Fruit fly (Drosophila melanogaster) whole organism, pupa: ENCODE results near the gene Karl.
A peak's percentile ranks its signal among the peaks of the same experiment; 100 is the strongest.

Source experiments
- CG10348 ChIP-seq: fragments of 200-800 bp; sonication (Bioruptor generic); IDR thresholded peaks from 2 replicates; pipeline ENCODE4 v1.3.6; 2022; ENCODE audit warnings: missing biosample characterization, missing genetic modification characterization
- CG12605 ChIP-seq: fragments of 200-800 bp; sonication (Bioruptor generic); IDR thresholded peaks from 2 replicates; pipeline ENCODE4 v1.3.6; 2022; ENCODE audit warnings: missing biosample characterization, missing genetic modification characterization
- CG13204 ChIP-seq: fragments of 200-800 bp; sonication (Bioruptor generic); optimal IDR thresholded peaks from 2 replicates; lab custom pipeline; 2018; ENCODE audit warnings: missing biosample characterization, mild to moderate bottlenecking, missing genetic modification characterization, moderate library complexity
- CG14655 ChIP-seq: fragments of 200-800 bp; sonication (Bioruptor generic); optimal IDR thresholded peaks from 3 replicates; lab custom pipeline; 2017; ENCODE audit warnings: mild to moderate bottlenecking, missing biosample characterization, missing genetic modification reagents, missing genetic modification characterization
- CG15710 ChIP-seq: fragments of 200-800 bp; sonication (Bioruptor generic); optimal IDR thresholded peaks from 2 replicates; lab custom pipeline; 2018; ENCODE audit warnings: missing biosample characterization, mild to moderate bottlenecking, missing genetic modification characterization, moderate library complexity
- CG17806 ChIP-seq: fragments of 200-800 bp; sonication (Bioruptor generic); optimal IDR thresholded peaks from 2 replicates; lab custom pipeline; 2018; ENCODE audit warnings: missing biosample characterization, mild to moderate bottlenecking, missing genetic modification characterization, moderate library complexity
- CG32121 ChIP-seq: fragments of 200-800 bp; sonication (Bioruptor generic); IDR thresholded peaks from 2 replicates; pipeline ENCODE4 v1.3.6; 2022; ENCODE audit warnings: missing biosample characterization, missing genetic modification characterization
- CG34367 ChIP-seq: fragments of 200-800 bp; sonication (Bioruptor generic); optimal IDR thresholded peaks from 2 replicates; lab custom pipeline; 2018; ENCODE audit warnings: missing biosample characterization, mild to moderate bottlenecking, missing genetic modification characterization
- CG4496 ChIP-seq: fragments of 200-800 bp; sonication (Bioruptor generic); IDR thresholded peaks from 3 replicates; pipeline ENCODE4 v1.3.6; 2022; ENCODE audit warnings: missing biosample characterization, missing genetic modification characterization
- CG8159 ChIP-seq: fragments of 200-800 bp; sonication (Bioruptor generic); optimal IDR thresholded peaks from 3 replicates; lab custom pipeline; 2018; ENCODE audit warnings: missing biosample characterization, mild to moderate bottlenecking, missing genetic modification characterization, moderate library complexity
- CG8301 ChIP-seq: fragments of 200-800 bp; sonication (Bioruptor generic); optimal IDR thresholded peaks from 2 replicates; lab custom pipeline; 2018; ENCODE audit warnings: missing biosample characterization, mild to moderate bottlenecking, missing genetic modification characterization
- CG9948 ChIP-seq: fragments of 200-800 bp; sonication (Bioruptor generic); optimal IDR thresholded peaks from 2 replicates; lab custom pipeline; 2018; ENCODE audit warnings: missing biosample characterization, mild to moderate bottlenecking, missing genetic modification characterization, moderate library complexity
- D1 ChIP-seq: fragments of 200-800 bp; sonication (Bioruptor generic); optimal IDR thresholded peaks from 2 replicates; lab custom pipeline; 2018; ENCODE audit warnings: missing biosample characterization, mild to moderate bottlenecking, missing genetic modification characterization, moderate library complexity
- EcR ChIP-seq: fragments of 200-800 bp; sonication (Bioruptor generic); optimal IDR thresholded peaks from 3 replicates; lab custom pipeline; 2019; ENCODE audit warnings: missing biosample characterization, missing genetic modification characterization, mild to moderate bottlenecking, moderate library complexity, missing genetic modification reagents
- Ets98B ChIP-seq: fragments of 200-800 bp; sonication (Bioruptor generic); IDR thresholded peaks from 2 replicates; pipeline ENCODE4 v1.3.6; 2022; ENCODE audit warnings: missing biosample characterization, missing genetic modification characterization
- Pif1A ChIP-seq: fragments of 200-800 bp; sonication (Bioruptor generic); optimal IDR thresholded peaks from 3 replicates; lab custom pipeline; 2016; ENCODE audit warnings: missing biosample characterization, missing genetic modification characterization
- Pif1B ChIP-seq: fragments of 200-800 bp; sonication (Bioruptor generic); optimal IDR thresholded peaks from 3 replicates; lab custom pipeline; 2016; ENCODE audit warnings: missing biosample characterization, missing genetic modification characterization
- Snoo ChIP-seq: fragments of 200-800 bp; sonication (Bioruptor generic); optimal IDR thresholded peaks from 3 replicates; lab custom pipeline; 2017; ENCODE audit warnings: missing biosample characterization, mild to moderate bottlenecking, missing genetic modification characterization, inconsistent platforms
- fd96Ca ChIP-seq: fragments of 200-800 bp; sonication (Bioruptor generic); IDR thresholded peaks from 3 replicates; pipeline ENCODE4 v1.3.6; 2022; ENCODE audit warnings: missing biosample characterization, missing genetic modification characterization
- gl ChIP-seq: fragments of 200-800 bp; sonication (Bioruptor generic); optimal IDR thresholded peaks from 2 replicates; lab custom pipeline; 2018; ENCODE audit warnings: missing biosample characterization, mild to moderate bottlenecking, missing genetic modification characterization
- rn ChIP-seq: fragments of 200-800 bp; sonication (Bioruptor generic); IDR thresholded peaks from 2 replicates; pipeline ENCODE4 v1.3.6; 2022; ENCODE audit warnings: missing biosample characterization, missing genetic modification characterization

Karl gene

dm6 chrX:11817183-11817972 is 30.2 kb downstream of the Karl start:
- TF ChIP-seq CG10348 (GFP tag; lab: Robert Waterston, UW) (no peak), rn (no peak), CG34367 (no peak), CG8159 (tag; lab: Kevin White, UChicago) (no peak), CG9948 (tag; lab: Kevin White, UChicago) (no peak), EcR (GFP tag; lab: Kevin White, UChicago) (no peak), D1 (no peak), CG13204 (GFP tag; lab: Kevin White, UChicago) (peak; percentile 22), fd96Ca (GFP tag; lab: Robert Waterston, UW) (peak; percentile 48; the same call in 1 of the 3 replicates), Ets98B (peak; percentile 22; the same call in 1 of the 2 replicates), Snoo (tag; lab: Kevin White, UChicago) (no peak), CG32121 (no peak), Pif1A (no peak), CG8301 (no peak), CG4496 (GFP tag; lab: Robert Waterston, UW) (no peak; the same call in 2 of the 3 replicates), CG12605 (0 out of 2 replicates have a peak, but pooled peaks have one; percentile 6), CG15710 (no peak), gl (tag; lab: Kevin White, UChicago) (peak; percentile 19), CG17806 (no peak), Pif1B (GFP tag; lab: Kevin White, UChicago) (no peak)

dm6 chrX:11818047-11818766 is 31.0 kb downstream of the Karl start:
- peak; percentile 53 for TF ChIP-seq CG13204 (GFP tag; lab: Kevin White, UChicago)
- peak; percentile 97 for TF ChIP-seq CG32121
- peak; percentile 92 for TF ChIP-seq CG17806
- TF ChIP-seq CG10348 (GFP tag; lab: Robert Waterston, UW), result peak; percentile 82
- TF ChIP-seq fd96Ca (GFP tag; lab: Robert Waterston, UW), result peak; percentile 97
- peak; percentile 96 for TF ChIP-seq CG12605
- peak; percentile 91 for TF ChIP-seq CG9948 (tag; lab: Kevin White, UChicago)
- peak; percentile 91 for TF ChIP-seq rn
- TF ChIP-seq Snoo (tag; lab: Kevin White, UChicago), result peak; percentile 89
- TF ChIP-seq Pif1B (GFP tag; lab: Kevin White, UChicago), result peak; percentile 90
- peak; percentile 86 for TF ChIP-seq gl (tag; lab: Kevin White, UChicago)
- peak; percentile 34 for TF ChIP-seq D1
- TF ChIP-seq CG8301, result peak; percentile 96
- TF ChIP-seq Ets98B, result peak; percentile 98
- peak; percentile 82 for TF ChIP-seq CG15710
- TF ChIP-seq Pif1A, result peak; percentile 97
- peak; percentile 89 for TF ChIP-seq CG34367
- TF ChIP-seq CG4496 (GFP tag; lab: Robert Waterston, UW), result peak; percentile 98
- no peak for TF ChIP-seq EcR (GFP tag; lab: Kevin White, UChicago)
- peak; percentile 87 for TF ChIP-seq CG8159 (tag; lab: Kevin White, UChicago)
- TF ChIP-seq CG14655, result peak; percentile 96

dm6 chrX:11818767-11819089 is 31.5 kb downstream of the Karl start:
- no peak for TF ChIP-seq gl (tag; lab: Kevin White, UChicago)
- no peak for TF ChIP-seq rn
- TF ChIP-seq D1, result no peak
- no peak for TF ChIP-seq CG10348 (GFP tag; lab: Robert Waterston, UW)

dm6 chrX:11819241-11819862 is 32.2 kb downstream of the Karl start:
- TF ChIP-seq Snoo (tag; lab: Kevin White, UChicago) (no peak), CG4496 (GFP tag; lab: Robert Waterston, UW) (peak; percentile 56; the same call in 2 of the 3 replicates), CG34367 (no peak), CG10348 (GFP tag; lab: Robert Waterston, UW) (no peak), CG12605 (no peak), CG17806 (no peak), CG9948 (tag; lab: Kevin White, UChicago) (no peak), CG32121 (no peak; the same call in 1 of the 2 replicates), D1 (no peak), CG8159 (tag; lab: Kevin White, UChicago) (peak; percentile 2), Ets98B (no peak), CG8301 (peak; percentile 1), EcR (GFP tag; lab: Kevin White, UChicago) (peak; percentile 90), gl (tag; lab: Kevin White, UChicago) (no peak), CG14655 (peak; percentile 43), Pif1B (GFP tag; lab: Kevin White, UChicago) (no peak), rn (no peak), Pif1A (no peak), fd96Ca (GFP tag; lab: Robert Waterston, UW) (no peak)
- TF ChIP-seq, all 21 proteins: peak for 5

dm6 chrX:11820284-11821075 is 33.3 kb downstream of the Karl start:
- TF ChIP-seq gl (tag; lab: Kevin White, UChicago), result no peak
- peak; percentile 17 for TF ChIP-seq CG34367
- no peak for TF ChIP-seq D1
- peak; percentile 43 for TF ChIP-seq CG15710
- peak; percentile 4 for TF ChIP-seq Snoo (tag; lab: Kevin White, UChicago)
- TF ChIP-seq Pif1A, result peak; percentile 52
- TF ChIP-seq Ets98B, result peak; percentile 61; the same call in 1 of the 2 replicates
- peak; percentile 30 for TF ChIP-seq CG8159 (tag; lab: Kevin White, UChicago)
- TF ChIP-seq CG32121, result peak; percentile 60
- no peak; the same call in 1 of the 2 replicates for TF ChIP-seq CG10348 (GFP tag; lab: Robert Waterston, UW)
- no peak for TF ChIP-seq CG13204 (GFP tag; lab: Kevin White, UChicago)
- peak; percentile 58 for TF ChIP-seq Pif1B (GFP tag; lab: Kevin White, UChicago)
- peak; percentile 36 for TF ChIP-seq CG9948 (tag; lab: Kevin White, UChicago)
- TF ChIP-seq CG8301, result peak; percentile 83
- peak; percentile 86 for TF ChIP-seq CG14655
- no peak for TF ChIP-seq EcR (GFP tag; lab: Kevin White, UChicago)
- no peak for TF ChIP-seq CG17806
- TF ChIP-seq CG4496 (GFP tag; lab: Robert Waterston, UW), result peak; percentile 72
- TF ChIP-seq CG12605, result no peak; the same call in 1 of the 2 replicates
- TF ChIP-seq rn, result 0 out of 2 replicates have a peak, but pooled peaks have one; percentile 28
- TF ChIP-seq fd96Ca (GFP tag; lab: Robert Waterston, UW), result peak; percentile 68
